Worm (Caenorhabditis elegans) whole organism, L2 larva: ENCODE measurements around the gene pola-1.

Experiments
- aly-2 ChIP-seq: fragments of 150-350 bp; optimal IDR thresholded peaks from 2 replicates; lab custom pipeline; 2014; ENCODE audit warnings: missing biosample characterization, missing genetic modification characterization
- elt-1 ChIP-seq: fragments of 150-350 bp; optimal IDR thresholded peaks from 2 replicates; lab custom pipeline; 2014; ENCODE audit warnings: missing biosample characterization, missing genetic modification characterization
- lin-13 ChIP-seq: fragments of 150-350 bp; optimal IDR thresholded peaks from 2 replicates; lab custom pipeline; 2014; ENCODE audit warnings: missing biosample characterization, missing genetic modification reagents, missing genetic modification characterization
- lsy-2 ChIP-seq, 2 experiments: fragments of 150-350 bp in 1 of 2; sonication (generic microtip) in 1 of 2; optimal IDR thresholded peaks; 2 replicates each; lab custom pipeline; 2014 to 2017; ENCODE audit warnings: missing biosample characterization in 2 of 2, missing genetic modification characterization in 2 of 2
- mdl-1 ChIP-seq, 2 experiments: fragments of 150-350 bp in 1 of 2; sonication (generic microtip) in 1 of 2; optimal IDR thresholded peaks; 2 replicates each; lab custom pipeline; 2017; ENCODE audit warnings: missing biosample characterization in 2 of 2, missing genetic modification characterization in 2 of 2
- snpc-4 ChIP-seq: fragments of 150-350 bp; optimal IDR thresholded peaks from 2 replicates; lab custom pipeline; 2014; ENCODE audit warnings: missing biosample characterization, missing genetic modification characterization
- unc-62 ChIP-seq: fragments of 150-350 bp; optimal IDR thresholded peaks from 2 replicates; lab custom pipeline; 2014; ENCODE audit warnings: missing biosample characterization, missing genetic modification reagents, missing genetic modification characterization
- ztf-1 ChIP-seq: fragments of 200-800 bp; sonication (Bioruptor generic); conservative IDR thresholded peaks from 2 replicates; pipeline ENCODE4 v1.3.6; 2022; ENCODE audit warnings: missing genetic modification characterization, missing compliant biosample characterization

DNA sequence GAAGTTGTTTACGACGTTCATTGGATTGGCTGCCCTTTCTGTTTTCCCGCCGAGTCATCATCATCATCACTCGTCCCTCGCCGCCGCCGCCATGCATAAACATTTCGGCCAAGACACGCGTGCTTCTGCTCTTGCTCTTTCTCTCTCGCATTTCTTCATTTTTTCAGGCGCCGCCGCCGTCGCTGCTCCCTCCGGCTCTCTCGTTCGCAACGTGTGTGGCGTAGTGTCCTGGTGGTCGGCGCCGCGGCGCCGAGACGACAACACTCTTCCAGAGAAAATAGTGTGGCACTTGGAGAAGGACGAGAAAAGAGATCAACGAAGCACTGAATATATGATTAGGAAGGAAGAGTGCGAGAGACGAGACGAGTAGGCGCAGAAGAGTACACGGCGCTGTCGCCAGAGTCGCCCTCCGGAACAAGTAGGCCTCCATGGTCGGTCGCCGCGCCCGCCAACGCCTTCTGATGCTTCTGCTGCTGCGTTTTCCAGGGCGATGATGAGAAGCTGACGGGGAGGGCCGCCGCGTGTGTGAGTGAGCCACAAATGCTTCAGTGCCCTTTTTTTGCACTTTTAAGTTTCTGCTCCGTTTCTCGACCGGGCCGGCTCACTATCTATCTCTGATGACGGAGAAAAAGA lies 43.4 kb downstream of the pola-1 start:
- TF ChIP-seq mdl-1 (tag; optimal IDR thresholded peaks at IDR 0.05; lab: Kevin White, UChicago) (peak in 1 of 2 experiments; percentile 71), snpc-4 (tag; lab: Kevin White, UChicago) (no peak), aly-2 (tag; lab: Kevin White, UChicago) (no peak), lin-13 (GFP tag; lab: Kevin White, UChicago) (peak; percentile 32), elt-1 (tag; lab: Kevin White, UChicago) (no peak), unc-62 (no peak), ztf-1 (GFP tag; lab: Robert Waterston, UW) (no peak), lsy-2 (tag; optimal IDR thresholded peaks at IDR 0.05; lab: Kevin White, UChicago) (peak in 1 of 2 experiments; percentile 50)
